Fruit fly (Drosophila melanogaster) whole organism, embryonic: ENCODE data around the gene Obp93a.

Source experiments
- Atf-2 ChIP-seq: fragments of 200-800 bp; sonication (Bioruptor generic); optimal IDR thresholded peaks from 2 replicates; lab custom pipeline; 2016; ENCODE audit warnings: missing biosample characterization, missing genetic modification characterization
- C15 ChIP-seq: fragments of 200-800 bp; sonication (Bioruptor generic); IDR thresholded peaks from 3 replicates; pipeline ENCODE4 v1.3.6; 2022; ENCODE audit warnings: missing biosample characterization, missing genetic modification characterization
- CG10462 ChIP-seq: fragments of 200-800 bp; sonication (Bioruptor generic); optimal IDR thresholded peaks from 2 replicates; lab custom pipeline; 2016; ENCODE audit warnings: missing biosample characterization, missing genetic modification characterization
- CG10979 ChIP-seq: fragments of 200-800 bp; sonication (Bioruptor generic); optimal IDR thresholded peaks from 2 replicates; lab custom pipeline; 2018; ENCODE audit warnings: missing biosample characterization, mild to moderate bottlenecking, missing genetic modification characterization, moderate library complexity
- CG11093 ChIP-seq: fragments of 200-800 bp; sonication (Bioruptor generic); IDR thresholded peaks from 3 replicates; pipeline ENCODE4 v1.3.6; 2022; ENCODE audit warnings: missing biosample characterization, missing genetic modification characterization
- CG16779 ChIP-seq: fragments of 200-800 bp; sonication (Bioruptor generic); IDR thresholded peaks from 2 replicates; pipeline ENCODE4 v1.3.6; 2022; ENCODE audit warnings: missing biosample characterization, missing genetic modification characterization
- CG16813 ChIP-seq: fragments of 200-800 bp; sonication (Bioruptor generic); IDR thresholded peaks from 3 replicates; pipeline ENCODE4 v1.3.6; 2022; ENCODE audit warnings: missing biosample characterization, missing genetic modification characterization; ENCODE audit not compliant: partially characterized antibody
- CG17802 ChIP-seq: fragments of 200-800 bp; sonication (Bioruptor generic); optimal IDR thresholded peaks from 2 replicates; lab custom pipeline; 2018; ENCODE audit warnings: missing biosample characterization, mild to moderate bottlenecking, missing genetic modification characterization, moderate library complexity
- CG31441 ChIP-seq: fragments of 200-800 bp; sonication (Bioruptor generic); IDR thresholded peaks from 2 replicates; pipeline ENCODE4 v1.3.6; 2022; ENCODE audit warnings: missing biosample characterization, missing genetic modification characterization
- CG43689 ChIP-seq: fragments of 200-800 bp; sonication (Bioruptor generic); IDR thresholded peaks from 2 replicates; pipeline ENCODE4 v1.3.6; 2022; ENCODE audit warnings: missing biosample characterization, missing genetic modification characterization
- CG5180 ChIP-seq: fragments of 200-800 bp; sonication (Bioruptor generic); optimal IDR thresholded peaks from 3 replicates; lab custom pipeline; 2017; ENCODE audit warnings: missing biosample characterization, missing genetic modification characterization, mild to moderate bottlenecking, moderate library complexity, missing genetic modification reagents
- CG8281 ChIP-seq: fragments of 200-800 bp; sonication (Bioruptor generic); optimal IDR thresholded peaks from 2 replicates; lab custom pipeline; 2018; ENCODE audit warnings: missing biosample characterization, mild to moderate bottlenecking, missing genetic modification characterization, moderate library complexity
- CG9215 ChIP-seq: fragments of 200-800 bp; sonication (Bioruptor generic); IDR thresholded peaks from 2 replicates; pipeline ENCODE4 v1.3.6; 2022; ENCODE audit warnings: missing biosample characterization, missing genetic modification characterization
- CG9876 ChIP-seq: fragments of 200-800 bp; sonication (Bioruptor generic); optimal IDR thresholded peaks from 2 replicates; lab custom pipeline; 2016; ENCODE audit warnings: missing biosample characterization, missing genetic modification characterization
- Chrac-16 ChIP-seq: fragments of 200-800 bp; sonication (Bioruptor generic); optimal IDR thresholded peaks from 3 replicates; lab custom pipeline; 2016; ENCODE audit warnings: missing biosample characterization, missing genetic modification characterization
- CkIIα-i1 ChIP-seq: fragments of 200-800 bp; sonication (Bioruptor generic); IDR thresholded peaks from 2 replicates; pipeline ENCODE4 v1.3.6; 2022; ENCODE audit warnings: missing biosample characterization, missing genetic modification characterization
- Dp ChIP-seq: fragments of 200-800 bp; sonication (Bioruptor generic); optimal IDR thresholded peaks from 2 replicates; lab custom pipeline; 2018; ENCODE audit warnings: missing biosample characterization, mild to moderate bottlenecking, missing genetic modification characterization, moderate library complexity
- Gsc ChIP-seq: fragments of 200-800 bp; sonication (Bioruptor generic); IDR thresholded peaks from 2 replicates; pipeline ENCODE4 v1.3.6; 2022; ENCODE audit warnings: missing biosample characterization, missing genetic modification characterization
- Hmx ChIP-seq: fragments of 200-800 bp; sonication (Bioruptor generic); optimal IDR thresholded peaks from 2 replicates; lab custom pipeline; 2016; ENCODE audit warnings: missing biosample characterization, missing genetic modification characterization
- MBD-R2 ChIP-seq: fragments of 200-800 bp; sonication (Bioruptor generic); IDR thresholded peaks from 2 replicates; pipeline ENCODE4 v1.3.6; 2022; ENCODE audit warnings: missing biosample characterization, missing genetic modification characterization
- MESR4 ChIP-seq: fragments of 200-800 bp; sonication (Bioruptor generic); optimal IDR thresholded peaks from 2 replicates; lab custom pipeline; 2018; ENCODE audit warnings: missing biosample characterization, mild to moderate bottlenecking, missing genetic modification characterization, moderate library complexity
- Mes4 ChIP-seq: fragments of 200-800 bp; sonication (Bioruptor generic); optimal IDR thresholded peaks from 2 replicates; lab custom pipeline; 2016; ENCODE audit warnings: missing biosample characterization, missing genetic modification characterization
- Oli ChIP-seq: fragments of 200-800 bp; sonication (Bioruptor generic); optimal IDR thresholded peaks from 2 replicates; lab custom pipeline; 2018; ENCODE audit warnings: missing biosample characterization, mild to moderate bottlenecking, missing genetic modification characterization, moderate library complexity
- Ptx1 ChIP-seq: fragments of 200-800 bp; sonication (Bioruptor generic); IDR thresholded peaks from 2 replicates; pipeline ENCODE4 v1.3.6; 2022; ENCODE audit warnings: missing biosample characterization, missing genetic modification characterization
- Rfx ChIP-seq: fragments of 200-800 bp; sonication (Bioruptor generic); IDR thresholded peaks from 2 replicates; pipeline ENCODE4 v1.3.6; 2022; ENCODE audit warnings: missing biosample characterization, missing genetic modification characterization
- Sin3A ChIP-seq: fragments of >200 bp; optimal IDR thresholded peaks from 2 replicates; lab custom pipeline; 2018
- Spps ChIP-seq: fragments of 200-800 bp; sonication (Bioruptor generic); optimal IDR thresholded peaks from 2 replicates; lab custom pipeline; 2018; ENCODE audit warnings: missing biosample characterization, mild to moderate bottlenecking, missing genetic modification characterization
- Sry-β ChIP-seq: fragments of 200-800 bp; sonication (Bioruptor generic); optimal IDR thresholded peaks from 2 replicates; lab custom pipeline; 2018; ENCODE audit warnings: missing biosample characterization, mild to moderate bottlenecking, missing genetic modification characterization, moderate library complexity
- TFAM ChIP-seq: fragments of 200-800 bp; sonication (Bioruptor generic); optimal IDR thresholded peaks from 2 replicates; lab custom pipeline; 2017; ENCODE audit warnings: missing biosample characterization, missing genetic modification characterization, inconsistent platforms
- Vsx1 ChIP-seq: fragments of 200-800 bp; sonication (Bioruptor generic); optimal IDR thresholded peaks from 2 replicates; lab custom pipeline; 2017; ENCODE audit warnings: missing biosample characterization, mild to moderate bottlenecking, missing genetic modification characterization, missing genetic modification reagents
- bigmax ChIP-seq: fragments of 200-800 bp; sonication (Bioruptor generic); optimal IDR thresholded peaks from 2 replicates; lab custom pipeline; 2018; ENCODE audit warnings: missing biosample characterization, mild to moderate bottlenecking, missing genetic modification characterization
- bsh ChIP-seq, 2 experiments: fragments of 200-800 bp; sonication (Bioruptor generic); optimal IDR thresholded peaks; 2 replicates each; lab custom pipeline; 2017 to 2018; ENCODE audit warnings: mild to moderate bottlenecking in 2 of 2, missing biosample characterization in 2 of 2, missing genetic modification characterization in 2 of 2, moderate library complexity in 1 of 2
- caup ChIP-seq: fragments of 200-800 bp; sonication (Bioruptor generic); optimal IDR thresholded peaks from 3 replicates; lab custom pipeline; 2017; ENCODE audit warnings: missing biosample characterization, mild to moderate bottlenecking, missing genetic modification characterization, moderate library complexity; ENCODE audit not compliant: severe bottlenecking
- chn ChIP-seq: fragments of 200-800 bp; sonication (Bioruptor generic); optimal IDR thresholded peaks from 2 replicates; lab custom pipeline; 2016; ENCODE audit warnings: missing biosample characterization, missing genetic modification characterization
- en ChIP-seq: fragments of 200-800 bp; sonication (Bioruptor generic); optimal IDR thresholded peaks from 2 replicates; lab custom pipeline; 2016; ENCODE audit warnings: missing biosample characterization, missing genetic modification characterization
- grn ChIP-seq: fragments of 200-800 bp; sonication (Bioruptor generic); optimal IDR thresholded peaks from 3 replicates; lab custom pipeline; 2017; ENCODE audit warnings: missing biosample characterization, missing genetic modification characterization
- gro ChIP-seq: fragments of 200-800 bp; sonication (Bioruptor generic); optimal IDR thresholded peaks from 2 replicates; lab custom pipeline; 2016; ENCODE audit warnings: missing biosample characterization, missing genetic modification characterization
- hb ChIP-seq: fragments of 200-800 bp; sonication (Bioruptor generic); IDR thresholded peaks from 3 replicates; pipeline ENCODE4 v1.3.6; 2022; ENCODE audit warnings: missing biosample characterization, missing genetic modification characterization; ENCODE audit not compliant: partially characterized antibody
- ind ChIP-seq: fragments of 200-800 bp; sonication (Bioruptor generic); optimal IDR thresholded peaks from 3 replicates; lab custom pipeline; 2016; ENCODE audit warnings: missing biosample characterization, missing genetic modification characterization
- jigr1 ChIP-seq: fragments of 200-800 bp; sonication (Bioruptor generic); IDR thresholded peaks from 3 replicates; pipeline ENCODE4 v1.3.6; 2022; ENCODE audit warnings: missing biosample characterization, missing genetic modification characterization
- lmd ChIP-seq: fragments of 200-800 bp; sonication (Bioruptor generic); IDR thresholded peaks from 2 replicates; pipeline ENCODE4 v1.3.6; 2022; ENCODE audit warnings: missing biosample characterization, missing genetic modification characterization
- lola ChIP-seq, 3 experiments: fragments of >200 bp in 2 of 3; fragments of 200-800 bp in 1 of 3; sonication (Bioruptor generic) in 1 of 3; optimal IDR thresholded peaks; 2 replicates each; lab custom pipeline; 2017 to 2019; ENCODE audit warnings: missing biosample characterization in 3 of 3, missing genetic modification characterization in 3 of 3, mild to moderate bottlenecking in 1 of 3, moderate library complexity in 1 of 3
- maf-S ChIP-seq: fragments of 200-800 bp; sonication (Bioruptor generic); optimal IDR thresholded peaks from 2 replicates; lab custom pipeline; 2016; ENCODE audit warnings: missing biosample characterization, missing genetic modification characterization
- run ChIP-seq: fragments of 200-800 bp; sonication (Bioruptor generic); optimal IDR thresholded peaks from 3 replicates; lab custom pipeline; 2018; ENCODE audit warnings: missing biosample characterization, mild to moderate bottlenecking, missing genetic modification characterization
- sd ChIP-seq: fragments of 200-800 bp; sonication (Bioruptor generic); optimal IDR thresholded peaks from 3 replicates; lab custom pipeline; 2018; ENCODE audit warnings: missing biosample characterization, mild to moderate bottlenecking, missing genetic modification characterization, moderate library complexity
- so ChIP-seq: fragments of 200-800 bp; sonication (Bioruptor generic); IDR thresholded peaks from 3 replicates; pipeline ENCODE4 v1.3.6; 2022; ENCODE audit warnings: missing biosample characterization, missing genetic modification characterization
- twi ChIP-seq: fragments of 200-800 bp; optimal IDR thresholded peaks from 2 replicates; lab custom pipeline; 2019; ENCODE audit warnings: missing biosample characterization, mild to moderate bottlenecking, missing genetic modification characterization, moderate library complexity
- unpg ChIP-seq: fragments of 200-800 bp; sonication (Bioruptor generic); optimal IDR thresholded peaks from 3 replicates; lab custom pipeline; 2018; ENCODE audit warnings: missing biosample characterization, mild to moderate bottlenecking, missing genetic modification characterization, moderate library complexity
- usp ChIP-seq: fragments of >200 bp; optimal IDR thresholded peaks from 2 replicates; lab custom pipeline; 2017; ENCODE audit warnings: missing biosample characterization, missing genetic modification characterization

Obp93a gene

DNA sequence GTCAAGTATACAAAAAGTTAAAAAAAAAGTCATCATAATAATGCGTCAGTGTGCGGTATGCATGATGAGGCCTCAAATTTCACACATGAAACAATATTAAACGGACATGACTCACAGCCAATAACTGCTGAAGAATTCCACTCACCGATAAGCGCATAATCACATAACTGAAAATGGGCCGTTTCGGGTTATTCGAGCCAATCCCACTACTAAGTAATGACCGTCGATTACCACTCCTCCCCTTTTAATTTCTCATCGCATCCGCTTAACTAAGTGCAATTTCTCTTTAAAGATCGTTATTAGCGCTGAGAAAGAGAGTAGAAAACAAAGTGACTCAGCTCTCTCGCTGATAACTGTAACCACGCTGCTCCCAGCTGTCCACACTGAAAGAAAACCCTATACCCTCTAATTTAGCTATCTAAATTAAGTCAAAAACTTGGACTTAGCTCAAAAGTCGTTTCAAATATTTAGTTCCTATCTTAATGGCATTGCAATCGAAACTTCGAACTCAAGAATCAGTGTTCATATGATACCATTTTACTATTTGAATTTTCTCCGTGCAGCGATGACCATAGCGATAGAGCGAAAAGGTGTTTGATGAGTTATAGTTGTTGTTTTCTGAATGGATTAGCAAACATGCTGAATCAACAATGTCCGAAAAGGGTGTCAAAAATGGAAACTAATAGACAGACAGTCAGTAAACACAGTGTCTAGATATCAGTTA is 16.6 kb downstream of the Obp93a start (continued):
- TF ChIP-seq CG16779 = peak; percentile 81
- no peak for TF ChIP-seq Sin3A (lab: Kevin White, UChicago)
- TF ChIP-seq maf-S = peak; percentile 85
- peak; percentile 82 for TF ChIP-seq CG9876 (GFP tag; lab: Kevin White, UChicago)
- TF ChIP-seq usp (GFP tag; lab: Kevin White, UChicago) = no peak
- peak; percentile 83 for TF ChIP-seq so (GFP tag; lab: Robert Waterston, UW)
- peak in 1 of 3 experiments; percentile 73 for TF ChIP-seq lola (GFP tag; optimal IDR thresholded peaks at IDR 0.05; lab: Kevin White, UChicago)
- peak; percentile 68; the same call in 2 of the 3 replicates for TF ChIP-seq CG11093 (GFP tag; lab: Robert Waterston, UW)
- TF ChIP-seq Chrac-16 (GFP tag; lab: Kevin White, UChicago) = peak; percentile 80
- peak; percentile 94 for TF ChIP-seq Rfx
- peak; percentile 80 for TF ChIP-seq chn (GFP tag; lab: Kevin White, UChicago)
- peak; percentile 69 for TF ChIP-seq CG8281 (tag; lab: Kevin White, UChicago)
- peak; percentile 82 for TF ChIP-seq Spps (tag; lab: Kevin White, UChicago)
- TF ChIP-seq Dp (GFP tag; lab: Kevin White, UChicago) = no peak
- TF ChIP-seq CkIIα-i1 (GFP tag; lab: Robert Waterston, UW) = no peak; the same call in 1 of the 2 replicates
- 0 out of 2 replicates have a peak, but pooled peaks have one; percentile 24 for TF ChIP-seq Gsc (GFP tag; lab: Robert Waterston, UW)
- peak; percentile 50 for TF ChIP-seq ind (GFP tag; lab: Kevin White, UChicago)
- no peak for TF ChIP-seq hb (GFP tag; lab: Robert Waterston, UW)
- TF ChIP-seq TFAM (GFP tag; lab: Kevin White, UChicago) = peak; percentile 67
- peak; percentile 90 for TF ChIP-seq Oli
- 0 out of 3 replicates have a peak, but pooled peaks have one; percentile 50 for TF ChIP-seq C15
- TF ChIP-seq twi (tag; lab: Kevin White, UChicago) = peak; percentile 45
- peak; percentile 60; the same call in 1 of the 2 replicates for TF ChIP-seq MBD-R2 (GFP tag; lab: Robert Waterston, UW)
- peak; percentile 24 to 91 for TF ChIP-seq bsh (GFP tag; optimal IDR thresholded peaks at IDR 0.05; lab: Kevin White, UChicago)
- peak; percentile 59 for TF ChIP-seq Hmx
- TF ChIP-seq lmd (GFP tag; lab: Robert Waterston, UW) = peak; percentile 85
- TF ChIP-seq en (GFP tag; lab: Kevin White, UChicago) = peak; percentile 79
- TF ChIP-seq Sry-β = peak; percentile 50
- TF ChIP-seq Mes4 (GFP tag; lab: Kevin White, UChicago) = peak; percentile 85
- peak; percentile 85 for TF ChIP-seq CG10979 (tag; lab: Kevin White, UChicago)
- TF ChIP-seq unpg = peak; percentile 92
- TF ChIP-seq run = peak; percentile 81
- peak; percentile 65 for TF ChIP-seq CG43689
- peak; percentile 89 for TF ChIP-seq grn (GFP tag; lab: Kevin White, UChicago)
- TF ChIP-seq MESR4 = peak; percentile 25
- peak; percentile 81 for TF ChIP-seq sd (tag; lab: Kevin White, UChicago)
- peak; percentile 74 for TF ChIP-seq CG10462 (GFP tag; lab: Kevin White, UChicago)
- peak; percentile 75 for TF ChIP-seq CG17802
- peak; percentile 90 for TF ChIP-seq Atf-2 (GFP tag; lab: Kevin White, UChicago)
- TF ChIP-seq CG5180 (GFP tag; lab: Kevin White, UChicago) = peak; percentile 40
- peak; percentile 61 for TF ChIP-seq CG9215 (GFP tag; lab: Robert Waterston, UW)
- TF ChIP-seq CG16813 (GFP tag; lab: Robert Waterston, UW) = no peak
- TF ChIP-seq caup = peak; percentile 89
- peak; percentile 86 for TF ChIP-seq Ptx1
- TF ChIP-seq jigr1 (GFP tag; lab: Robert Waterston, UW) = peak; percentile 46; the same call in 1 of the 3 replicates
- peak; percentile 83 for TF ChIP-seq Vsx1 (GFP tag; lab: Kevin White, UChicago)
- TF ChIP-seq bigmax (GFP tag; lab: Kevin White, UChicago) = peak; percentile 27
- peak; percentile 87 for TF ChIP-seq CG31441
- TF ChIP-seq gro (GFP tag; lab: Kevin White, UChicago) = peak; percentile 94
